Fruit fly (Drosophila melanogaster): ENCODE results near the gene CG7488.

The CG7488 gene

dm6 chr3R:13018284-13018900 lies 23.0 kb downstream of the CG7488 start (continued):
- TF ChIP-seq CG16779 (GFP tag; IDR thresholded peaks at IDR 0.05) (no peak), CG9797 (GFP tag; optimal IDR thresholded peaks at IDR 0.05) (no peak), CG4707 (GFP tag; optimal IDR thresholded peaks at IDR 0.05) (no peak), Fer1 (GFP tag; optimal IDR thresholded peaks at IDR 0.05) (no peak), CG14965 (GFP tag; optimal IDR thresholded peaks at IDR 0.05; ENCODE audit: borderline replicate concordance) (no peak), CG2120 (GFP tag; optimal IDR thresholded peaks at IDR 0.05) (no peak), gsb (GFP tag; IDR thresholded peaks at IDR 0.05) (no peak), exex (tag; optimal IDR thresholded peaks at IDR 0.05) (peak; percentile 90), Dad (GFP tag; optimal IDR thresholded peaks at IDR 0.05) (no peak), CG6689 (GFP tag; IDR thresholded peaks at IDR 0.05) (no peak), Eip74EF (GFP tag; optimal IDR thresholded peaks at IDR 0.05) (no peak), lmd (GFP tag; IDR thresholded peaks at IDR 0.05) (no peak), stwl (tag; optimal IDR thresholded peaks at IDR 0.05) (no peak), CG10543 (GFP tag; optimal IDR thresholded peaks at IDR 0.05) (peak; percentile 69), sug (tag; optimal IDR thresholded peaks at IDR 0.05) (peak; percentile 94), Adf1 (GFP tag; IDR thresholded peaks at IDR 0.05) (no peak; the same call in 1 of the 2 replicates), ewg (GFP tag; optimal IDR thresholded peaks at IDR 0.05) (no peak), CG12104 (GFP tag; optimal IDR thresholded peaks at IDR 0.05) (no peak), Oli (tag; optimal IDR thresholded peaks at IDR 0.05) (no peak), sob (GFP tag; IDR thresholded peaks at IDR 0.05) (no peak), sim (GFP tag; IDR thresholded peaks at IDR 0.05) (no peak), Xbp1 (GFP tag; optimal IDR thresholded peaks at IDR 0.05) (no peak), ci (GFP tag; IDR thresholded peaks at IDR 0.05) (no peak), pfk (GFP tag; optimal IDR thresholded peaks at IDR 0.05) (peak; percentile 1), CG11696 (GFP tag; IDR thresholded peaks at IDR 0.05) (no peak), CG4424 (GFP tag; optimal IDR thresholded peaks at IDR 0.05) (no peak), CG3726 (GFP tag; IDR thresholded peaks at IDR 0.05) (no peak), rib (GFP tag; IDR thresholded peaks at IDR 0.05) (0 out of 2 replicates have a peak, but pooled peaks have one; percentile 10), dysf (GFP tag; IDR thresholded peaks at IDR 0.05) (no peak), tap (tag; optimal IDR thresholded peaks at IDR 0.05) (no peak), CG2712 (tag; optimal IDR thresholded peaks at IDR 0.05) (no peak), Asciz (GFP tag; optimal IDR thresholded peaks at IDR 0.05) (no peak), Bdp1 (GFP tag; optimal IDR thresholded peaks at IDR 0.05) (no peak), Trl (optimal IDR thresholded peaks at IDR 0.05) (no peak), Trl (GFP tag; optimal IDR thresholded peaks at IDR 0.05) (no peak), Hr51 (GFP tag; optimal IDR thresholded peaks at IDR 0.05) (no peak), C15 (GFP tag; IDR thresholded peaks at IDR 0.05) (no peak), Hand (GFP tag; optimal IDR thresholded peaks at IDR 0.05) (peak; percentile 1), Dbx (GFP tag; IDR thresholded peaks at IDR 0.05) (0 out of 3 replicates have a peak, but pooled peaks have one; percentile 43), slbo (GFP tag; IDR thresholded peaks at IDR 0.05) (0 out of 2 replicates have a peak, but pooled peaks have one; percentile 12), cas (GFP tag; IDR thresholded peaks at IDR 0.05) (no peak), eyg (GFP tag; optimal IDR thresholded peaks at IDR 0.05) (no peak), CG3065 (GFP tag; optimal IDR thresholded peaks at IDR 0.05) (no peak), CG2129 (GFP tag; IDR thresholded peaks at IDR 0.05; ENCODE audit: partially characterized antibody) (no peak), Sox100B (GFP tag; optimal IDR thresholded peaks at IDR 0.05) (no peak), zfh1 (GFP tag; IDR thresholded peaks at IDR 0.05) (no peak), ftz-f1 (GFP tag; optimal IDR thresholded peaks at IDR 0.05) (peak; percentile 7), CG11723 (GFP tag; optimal IDR thresholded peaks at IDR 0.05) (no peak), Dll (GFP tag; IDR thresholded peaks at IDR 0.05; ENCODE audit: partially characterized antibody) (no peak), Dp (GFP tag; optimal IDR thresholded peaks at IDR 0.05) (no peak), stc (GFP tag; IDR thresholded peaks at IDR 0.05) (no peak)

Measured in whole organism, embryonic.